Worm (Caenorhabditis elegans) whole organism, L4 larva: Measurements from ENCODE around the gene btb-19.

Experiments used
- F26F4.8 ChIP-seq: fragments of 200-800 bp; sonication (Bioruptor generic); conservative IDR thresholded peaks from 2 replicates; pipeline ENCODE4 v1.3.6; 2022; ENCODE audit warnings: missing genetic modification characterization, missing compliant biosample characterization
- F37D6.2 ChIP-seq: sonication (generic microtip); optimal IDR thresholded peaks from 2 replicates; lab custom pipeline; 2016; ENCODE audit warnings: mild to moderate bottlenecking, missing genetic modification characterization, missing compliant biosample characterization
- R02D3.7 ChIP-seq: fragments of 150-350 bp; sonication (generic microtip); optimal IDR thresholded peaks from 3 replicates; lab custom pipeline; 2014; ENCODE audit warnings: missing biosample characterization, missing genetic modification characterization
- Y105C5A.15 ChIP-seq: fragments of 200-800 bp; sonication (Bioruptor generic); IDR thresholded peaks from 2 replicates; pipeline ENCODE4 v1.3.6; 2022; ENCODE audit warnings: missing genetic modification characterization, missing compliant biosample characterization
- Y5F2A.4 ChIP-seq: fragments of 200-800 bp; sonication (Bioruptor generic); optimal IDR thresholded peaks from 2 replicates; lab custom pipeline; 2018; ENCODE audit warnings: mild to moderate bottlenecking, missing genetic modification characterization, missing compliant biosample characterization
- ZK546.5 ChIP-seq, 2 experiments: sonication (generic microtip); optimal IDR thresholded peaks; 2 replicates each; lab custom pipeline; 2017; ENCODE audit warnings: missing biosample characterization in 2 of 2, missing genetic modification characterization in 2 of 2
- aha-1 ChIP-seq: fragments of 150-350 bp; peaks from one replicate; lab custom pipeline; 2014; ENCODE audit warnings: missing biosample characterization, missing genetic modification characterization
- ceh-28 ChIP-seq: fragments of 150-350 bp; optimal IDR thresholded peaks from 2 replicates; lab custom pipeline; 2014; ENCODE audit warnings: missing biosample characterization, missing genetic modification reagents, missing genetic modification characterization
- ceh-62 ChIP-seq: sonication (generic microtip); optimal IDR thresholded peaks from 2 replicates; lab custom pipeline; 2017; ENCODE audit warnings: missing biosample characterization, missing genetic modification characterization
- ces-1 ChIP-seq: fragments of 150-350 bp; sonication (generic microtip); optimal IDR thresholded peaks from 4 replicates; lab custom pipeline; 2014; ENCODE audit warnings: missing biosample characterization, missing genetic modification reagents, missing genetic modification characterization
- ctbp-1 ChIP-seq: fragments of 200-800 bp; sonication (Bioruptor generic); IDR thresholded peaks from 2 replicates; pipeline ENCODE4 v1.3.6; 2022; ENCODE audit warnings: missing genetic modification reagents, missing genetic modification characterization, missing compliant biosample characterization
- daf-12 ChIP-seq: fragments of 150-350 bp; optimal IDR thresholded peaks from 2 replicates; lab custom pipeline; 2014; ENCODE audit warnings: missing biosample characterization, missing genetic modification reagents, missing genetic modification characterization
- daf-16 ChIP-seq, 3 experiments: sonication (generic microtip); optimal IDR thresholded peaks; 2 replicates each; lab custom pipeline; 2016 to 2017; ENCODE audit warnings: missing genetic modification characterization in 3 of 3, missing genetic modification reagents in 3 of 3, mild to moderate bottlenecking in 2 of 3, missing compliant biosample characterization in 2 of 3, missing biosample characterization in 1 of 3, moderate library complexity in 1 of 3
- egl-43 ChIP-seq: fragments of 200-800 bp; sonication (Bioruptor generic); IDR thresholded peaks from 2 replicates; pipeline ENCODE4 v1.3.6; 2022; ENCODE audit warnings: missing genetic modification reagents, missing genetic modification characterization, missing compliant biosample characterization
- fkh-10 ChIP-seq: fragments of 150-350 bp; optimal IDR thresholded peaks from 2 replicates; lab custom pipeline; 2014; ENCODE audit warnings: missing biosample characterization, missing genetic modification reagents, missing genetic modification characterization
- hlh-11 ChIP-seq: fragments of 200-800 bp; sonication (Bioruptor generic); optimal IDR thresholded peaks from 2 replicates; lab custom pipeline; 2018; ENCODE audit warnings: mild to moderate bottlenecking, missing genetic modification characterization, missing compliant biosample characterization
- hlh-30 ChIP-seq: sonication (generic microtip); optimal IDR thresholded peaks from 2 replicates; lab custom pipeline; 2017; ENCODE audit warnings: antibody characterized with exemption, mild to moderate bottlenecking, missing genetic modification characterization, missing compliant biosample characterization; ENCODE audit not compliant: insufficient read depth
- hmg-1.1 ChIP-seq: fragments of 200-800 bp; sonication (Bioruptor generic); IDR thresholded peaks from 2 replicates; pipeline ENCODE4 v1.3.6; 2022; ENCODE audit warnings: missing genetic modification reagents, missing genetic modification characterization, missing compliant biosample characterization
- lin-1 ChIP-seq: fragments of 200-800 bp; sonication (Bioruptor generic); IDR thresholded peaks from 2 replicates; pipeline ENCODE4 v1.3.6; 2022; ENCODE audit warnings: missing genetic modification reagents, missing genetic modification characterization, missing compliant biosample characterization
- lin-39 ChIP-seq: fragments of 150-350 bp; optimal IDR thresholded peaks from 2 replicates; lab custom pipeline; 2014; ENCODE audit warnings: missing biosample characterization, missing genetic modification reagents, missing genetic modification characterization
- lsy-2 ChIP-seq, 2 experiments: fragments of 150-350 bp in 1 of 2; sonication (generic microtip) in 1 of 2; optimal IDR thresholded peaks; 2 replicates each; lab custom pipeline; 2014 to 2017; ENCODE audit warnings: missing biosample characterization in 2 of 2, missing genetic modification characterization in 2 of 2
- madf-5 ChIP-seq, 2 experiments: fragments of 200-800 bp; sonication (Bioruptor generic); IDR thresholded peaks; 2 replicates each; pipeline ENCODE4 v1.3.6; 2022; ENCODE audit warnings: missing compliant biosample characterization in 2 of 2, missing genetic modification characterization in 2 of 2
- nhr-6 ChIP-seq: fragments of 150-350 bp; optimal IDR thresholded peaks from 2 replicates; lab custom pipeline; 2014; ENCODE audit warnings: missing biosample characterization, missing genetic modification characterization
- pqm-1 ChIP-seq: sonication (generic microtip); optimal IDR thresholded peaks from 2 replicates; lab custom pipeline; 2017; ENCODE audit warnings: missing biosample characterization, missing genetic modification characterization
- rbr-2 ChIP-seq: sonication (generic microtip); optimal IDR thresholded peaks from 2 replicates; lab custom pipeline; 2016; ENCODE audit warnings: missing genotype, missing genetic modification characterization, missing compliant biosample characterization
- set-16 ChIP-seq: fragments of 200-800 bp; sonication (Bioruptor generic); IDR thresholded peaks from 2 replicates; pipeline ENCODE4 v1.3.6; 2022; ENCODE audit warnings: missing genetic modification reagents, missing genetic modification characterization, missing compliant biosample characterization
- spr-3 ChIP-seq: fragments of 200-800 bp; sonication (Bioruptor generic); optimal IDR thresholded peaks from 2 replicates; lab custom pipeline; 2018; ENCODE audit warnings: mild to moderate bottlenecking, missing genetic modification characterization, missing compliant biosample characterization
- tra-1 ChIP-seq: fragments of 200-800 bp; sonication (Bioruptor generic); IDR thresholded peaks from 2 replicates; pipeline ENCODE4 v1.3.6; 2022; ENCODE audit warnings: missing genetic modification reagents, missing genetic modification characterization, missing compliant biosample characterization
- unc-62 ChIP-seq, 3 experiments: fragments of 150-350 bp in 1 of 3; sonication (generic microtip); optimal IDR thresholded peaks in 2 of 3; peaks in 1 of 3; 1 replicate in 1 of 3; 2 replicates in 2 of 3; lab custom pipeline; 2014 to 2017; ENCODE audit warnings: missing biosample characterization in 3 of 3, missing genetic modification characterization in 3 of 3, missing genetic modification reagents in 3 of 3, missing genotype in 1 of 3
- zfp-2 ChIP-seq: sonication (generic microtip); optimal IDR thresholded peaks from 2 replicates; lab custom pipeline; 2016; ENCODE audit warnings: mild to moderate bottlenecking, missing genetic modification characterization, missing compliant biosample characterization

The btb-19 gene

ce11 chrII:14522037-14522436 lies at the start of gene btb-19:
TSS of gene btb-19 (minus strand) at chrII:14522137.
- TF ChIP-seq lin-39 (tag; lab: Kevin White, UChicago) (no peak), ZK546.5 (tag; optimal IDR thresholded peaks at IDR 0.05; lab: Kevin White, UChicago) (no peak)

- TF ChIP-seq daf-12 (tag; lab: Kevin White, UChicago) (no peak), madf-5 (GFP tag; IDR thresholded peaks at IDR 0.05; lab: Robert Waterston, UW) (peak; percentile 35 to 73; a peak in 2 of 4 replicates), egl-43 (0 out of 2 replicates have a peak, but pooled peaks have one; percentile 11), unc-62 (GFP tag; optimal IDR thresholded peaks at IDR 0.05 in 1 of 2; lab: Kevin White, UChicago) (peak in 1 of 2 experiments; percentile 86), unc-62 (tag; optimal IDR thresholded peaks at IDR 0.05; lab: Kevin White, UChicago) (no peak), R02D3.7 (no peak), aha-1 (tag; lab: Kevin White, UChicago) (peak; percentile 70)
These were observed 48.7 kb upstream of the btb-19 start for ce11 chrII:14570541-14571160.

- TF ChIP-seq unc-62 (GFP tag; optimal IDR thresholded peaks at IDR 0.05 in 1 of 2; lab: Kevin White, UChicago) (no peak), unc-62 (tag; optimal IDR thresholded peaks at IDR 0.05; lab: Kevin White, UChicago) (no peak), rbr-2 (tag; lab: Kevin White, UChicago) (peak; percentile 40), hlh-30 (tag; lab: Kevin White, UChicago) (no peak), lsy-2 (tag; optimal IDR thresholded peaks at IDR 0.05; lab: Kevin White, UChicago) (peak in 1 of 2 experiments; percentile 10), pqm-1 (tag; lab: Kevin White, UChicago) (no peak), tra-1 (GFP tag; lab: Robert Waterston, UW) (no peak), spr-3 (GFP tag; lab: Kevin White, UChicago) (no peak), hmg-1.1 (GFP tag; lab: Robert Waterston, UW) (peak; percentile 43; the same call in 1 of the 2 replicates), F37D6.2 (tag; lab: Kevin White, UChicago) (peak; percentile 7), ceh-28 (tag; lab: Kevin White, UChicago) (no peak), zfp-2 (tag; lab: Kevin White, UChicago) (no peak), fkh-10 (GFP tag; lab: Kevin White, UChicago) (peak; percentile 10), lin-1 (no peak), Y5F2A.4 (no peak), Y105C5A.15 (GFP tag; lab: Robert Waterston, UW) (no peak), ctbp-1 (GFP tag; lab: Robert Waterston, UW) (0 out of 2 replicates have a peak, but pooled peaks have one; percentile 51), daf-16 (GFP tag; optimal IDR thresholded peaks at IDR 0.05; lab: Kevin White, UChicago) (no peak), daf-16 (tag; optimal IDR thresholded peaks at IDR 0.05; lab: Kevin White, UChicago) (peak; percentile 10), ces-1 (GFP tag; lab: Kevin White, UChicago) (no peak), madf-5 (GFP tag; IDR thresholded peaks at IDR 0.05; lab: Robert Waterston, UW) (0 out of 4 replicates have a peak, but pooled peaks of 1 of the 2 experiments have one; percentile 27), set-16 (GFP tag; lab: Robert Waterston, UW) (peak; percentile 84), egl-43 (peak; percentile 63; the same call in 1 of the 2 replicates), F26F4.8 (GFP tag; lab: Robert Waterston, UW) (0 out of 2 replicates have a peak, but pooled peaks have one; percentile 16), hlh-11 (tag; lab: Kevin White, UChicago) (no peak), ceh-62 (tag; lab: Kevin White, UChicago) (no peak)
These were observed 47.4 kb upstream of the btb-19 start for ce11 chrII:14569322-14569721.

- TF ChIP-seq aha-1 (tag; lab: Kevin White, UChicago) (peak; percentile 68), nhr-6 (tag; lab: Kevin White, UChicago) (no peak)
These were observed 45.9 kb upstream of the btb-19 start for ce11 chrII:14567811-14568210.
